Worm (Caenorhabditis elegans): ENCODE results near the gene trpl-2.

Gene trpl-2

ce11 chrIV:4326445-4326844, at the start of gene trpl-2:
TSS of gene trpl-2 (plus strand) at chrIV:4326654.
- TF ChIP-seq hlh-1 (tag; optimal IDR thresholded peaks at IDR 0.05) (no peak), ceh-39 (tag; optimal IDR thresholded peaks at IDR 0.05) (no peak), mab-5 (tag; optimal IDR thresholded peaks at IDR 0.05) (no peak), bed-3 (GFP tag; optimal IDR thresholded peaks at IDR 0.05) (no peak), elt-1 (tag; optimal IDR thresholded peaks at IDR 0.05; ENCODE audit: borderline replicate concordance, insufficient read depth) (no peak), nhr-28 (tag; optimal IDR thresholded peaks at IDR 0.05) (no peak), drap-1 (GFP tag; optimal IDR thresholded peaks at IDR 0.05) (no peak), elt-3 (tag; optimal IDR thresholded peaks at IDR 0.05) (no peak), tbx-8 (GFP tag; optimal IDR thresholded peaks at IDR 0.05) (no peak)

- no peak for TF ChIP-seq lsy-2 (tag; optimal IDR thresholded peaks at IDR 0.05)
- TF ChIP-seq unc-120 (tag; optimal IDR thresholded peaks at IDR 0.05; ENCODE audit: poor library complexity, severe bottlenecking): no peak
- no peak for TF ChIP-seq hlh-1 (tag; optimal IDR thresholded peaks at IDR 0.05)
- no peak for TF ChIP-seq cnd-1 (tag; optimal IDR thresholded peaks at IDR 0.05)
- no peak for TF ChIP-seq snpc-4 (tag; optimal IDR thresholded peaks at IDR 0.05)
- no peak for TF ChIP-seq lin-13 (tag; optimal IDR thresholded peaks at IDR 0.05)
- no peak for TF ChIP-seq flh-1 (GFP tag; optimal IDR thresholded peaks at IDR 0.05)
- no peak for TF ChIP-seq mab-5 (tag; optimal IDR thresholded peaks at IDR 0.05)
These were observed 48.8 kb upstream of the trpl-2 start, which contains the start of gene nhr-78 for ce11 chrIV:4277694-4278093. TSS of gene nhr-78 (minus strand) at chrIV:4277875.

- TF ChIP-seq sem-2 (GFP tag; optimal IDR thresholded peaks at IDR 0.05) (no peak), mls-2 (tag; optimal IDR thresholded peaks at IDR 0.05) (no peak), ham-2 (GFP tag; optimal IDR thresholded peaks at IDR 0.05) (no peak), ceh-39 (tag; optimal IDR thresholded peaks at IDR 0.05) (no peak), blmp-1 (tag; optimal IDR thresholded peaks at IDR 0.05) (no peak), mab-5 (tag; optimal IDR thresholded peaks at IDR 0.05) (no peak), M03D4.4 (tag; optimal IDR thresholded peaks at IDR 0.05) (no peak), elt-1 (tag; optimal IDR thresholded peaks at IDR 0.05; ENCODE audit: borderline replicate concordance, insufficient read depth) (no peak), ceh-83 (GFP tag; optimal IDR thresholded peaks at IDR 0.05) (no peak), nhr-76 (tag; optimal IDR thresholded peaks at IDR 0.05) (no peak), flh-1 (GFP tag; optimal IDR thresholded peaks at IDR 0.05) (no peak)
These were observed 42.4 kb upstream of the trpl-2 start, which contains the start of gene F15E6.6 for ce11 chrIV:4284020-4284419. TSS of gene F15E6.6 (minus strand) at chrIV:4284120.

- TF ChIP-seq lsy-2 (tag; optimal IDR thresholded peaks at IDR 0.05) (no peak), ztf-11 (tag; optimal IDR thresholded peaks at IDR 0.05) (no peak), tbx-8 (GFP tag; optimal IDR thresholded peaks at IDR 0.05) (no peak), bed-3 (GFP tag; optimal IDR thresholded peaks at IDR 0.05) (no peak), lin-32 (GFP tag; optimal IDR thresholded peaks at IDR 0.05) (no peak), unc-62 (GFP tag; optimal IDR thresholded peaks at IDR 0.05) (no peak), mep-1 (tag; optimal IDR thresholded peaks at IDR 0.05) (no peak), flh-1 (GFP tag; optimal IDR thresholded peaks at IDR 0.05) (no peak), elt-1 (tag; optimal IDR thresholded peaks at IDR 0.05; ENCODE audit: borderline replicate concordance, insufficient read depth) (no peak), pha-4 (tag; optimal IDR thresholded peaks at IDR 0.05) (no peak)
These were observed 41.5 kb upstream of the trpl-2 start for ce11 chrIV:4284989-4285388.

- TF ChIP-seq zip-8 (tag; optimal IDR thresholded peaks at IDR 0.05): no peak
- no peak for TF ChIP-seq ztf-11 (tag; optimal IDR thresholded peaks at IDR 0.05)
- TF ChIP-seq bed-3 (GFP tag; optimal IDR thresholded peaks at IDR 0.05): no peak
- TF ChIP-seq lin-32 (GFP tag; optimal IDR thresholded peaks at IDR 0.05): no peak
- no peak for TF ChIP-seq nhr-237 (tag; optimal IDR thresholded peaks at IDR 0.05)
- no peak for TF ChIP-seq ham-2 (GFP tag; optimal IDR thresholded peaks at IDR 0.05)
- TF ChIP-seq snpc-4 (tag; optimal IDR thresholded peaks at IDR 0.05): no peak
- no peak for TF ChIP-seq mab-5 (tag; optimal IDR thresholded peaks at IDR 0.05)
- TF ChIP-seq elt-1 (tag; optimal IDR thresholded peaks at IDR 0.05; ENCODE audit: borderline replicate concordance, insufficient read depth): no peak
- TF ChIP-seq flh-1 (GFP tag; optimal IDR thresholded peaks at IDR 0.05): no peak
- TF ChIP-seq mls-2 (tag; optimal IDR thresholded peaks at IDR 0.05): no peak
These were observed 38.1 kb upstream of the trpl-2 start, which contains the start of gene srv-4 for ce11 chrIV:4288332-4288731. TSS of gene srv-4 (minus strand) at chrIV:4288432.

- TF ChIP-seq lin-32 (GFP tag; optimal IDR thresholded peaks at IDR 0.05) (no peak), lin-13 (tag; optimal IDR thresholded peaks at IDR 0.05) (no peak), pha-4 (tag; optimal IDR thresholded peaks at IDR 0.05) (no peak), drap-1 (GFP tag; optimal IDR thresholded peaks at IDR 0.05) (no peak), mab-5 (tag; optimal IDR thresholded peaks at IDR 0.05) (no peak), elt-3 (tag; optimal IDR thresholded peaks at IDR 0.05) (no peak), mep-1 (tag; optimal IDR thresholded peaks at IDR 0.05) (no peak), unc-39 (tag; optimal IDR thresholded peaks at IDR 0.05) (no peak), blmp-1 (tag; optimal IDR thresholded peaks at IDR 0.05) (no peak), unc-120 (tag; optimal IDR thresholded peaks at IDR 0.05; ENCODE audit: poor library complexity, severe bottlenecking) (no peak), lsy-2 (tag; optimal IDR thresholded peaks at IDR 0.05) (no peak), nhr-237 (tag; optimal IDR thresholded peaks at IDR 0.05) (no peak), nhr-2 (tag; optimal IDR thresholded peaks at IDR 0.05) (no peak), sem-2 (GFP tag; optimal IDR thresholded peaks at IDR 0.05) (no peak), zip-8 (tag; optimal IDR thresholded peaks at IDR 0.05) (no peak), ces-1 (GFP tag; optimal IDR thresholded peaks at IDR 0.05) (no peak), hlh-1 (tag; optimal IDR thresholded peaks at IDR 0.05) (no peak)
These were observed 37.2 kb upstream of the trpl-2 start, which contains the start of gene F15E6.5 for ce11 chrIV:4289267-4289666. TSS of gene F15E6.5 (plus strand) at chrIV:4289567.
